Worm (Caenorhabditis elegans) whole organism, late embryonic: Measurements from ENCODE around the gene nhr-235.

Experiments
- C08G9.2 ChIP-seq: sonication (generic microtip); optimal IDR thresholded peaks from 2 replicates; lab custom pipeline; 2016; ENCODE audit warnings: mild to moderate bottlenecking, missing genetic modification characterization, moderate library complexity, missing compliant biosample characterization
- F13H6.1 ChIP-seq: sonication (generic microtip); optimal IDR thresholded peaks from 2 replicates; lab custom pipeline; 2016; ENCODE audit warnings: missing genetic modification characterization, missing compliant biosample characterization
- Y22D7AL.16 ChIP-seq: sonication (generic microtip); optimal IDR thresholded peaks from 2 replicates; lab custom pipeline; 2016; ENCODE audit warnings: missing genetic modification characterization, missing compliant biosample characterization
- ama-1 ChIP-seq: fragments of 150-350 bp; optimal IDR thresholded peaks from 2 replicates; lab custom pipeline; 2014
- ceh-14 ChIP-seq: sonication (generic microtip); optimal IDR thresholded peaks from 2 replicates; lab custom pipeline; 2016; ENCODE audit warnings: missing genotype, missing genetic modification characterization, missing compliant biosample characterization
- ceh-19 ChIP-seq: fragments of 200-800 bp; sonication (Bioruptor generic); optimal IDR thresholded peaks from 2 replicates; lab custom pipeline; 2018; ENCODE audit warnings: mild to moderate bottlenecking, missing genetic modification characterization, missing compliant biosample characterization
- ceh-22 ChIP-seq: sonication (generic microtip); optimal IDR thresholded peaks from 2 replicates; lab custom pipeline; 2017; ENCODE audit warnings: missing biosample characterization, missing genetic modification characterization
- ceh-24 ChIP-seq: sonication (generic microtip); optimal IDR thresholded peaks from 2 replicates; lab custom pipeline; 2016; ENCODE audit warnings: mild to moderate bottlenecking, missing genetic modification characterization, missing compliant biosample characterization
- ceh-31 ChIP-seq: sonication (generic microtip); optimal IDR thresholded peaks from 2 replicates; lab custom pipeline; 2016; ENCODE audit warnings: missing genetic modification characterization, missing compliant biosample characterization
- ceh-6 ChIP-seq: fragments of 200-800 bp; sonication (Bioruptor generic); optimal IDR thresholded peaks from 2 replicates; lab custom pipeline; 2018; ENCODE audit warnings: mild to moderate bottlenecking, missing genetic modification characterization, missing compliant biosample characterization
- ceh-9 ChIP-seq: sonication (generic microtip); optimal IDR thresholded peaks from 2 replicates; lab custom pipeline; 2016; ENCODE audit warnings: mild to moderate bottlenecking, missing genetic modification characterization, inconsistent platforms, missing compliant biosample characterization
- che-1 ChIP-seq: sonication (generic microtip); optimal IDR thresholded peaks from 2 replicates; lab custom pipeline; 2016; ENCODE audit warnings: mild to moderate bottlenecking, missing genetic modification characterization, missing compliant biosample characterization
- elt-4 ChIP-seq: sonication (generic microtip); optimal IDR thresholded peaks from 2 replicates; lab custom pipeline; 2016; ENCODE audit warnings: missing genetic modification characterization, missing compliant biosample characterization
- ets-4 ChIP-seq: sonication (generic microtip); optimal IDR thresholded peaks from 2 replicates; lab custom pipeline; 2016; ENCODE audit warnings: missing genetic modification characterization, missing compliant biosample characterization
- eyg-1 ChIP-seq: sonication (generic microtip); optimal IDR thresholded peaks from 2 replicates; lab custom pipeline; 2016; ENCODE audit warnings: missing genotype, missing genetic modification characterization, missing compliant biosample characterization
- fax-1 ChIP-seq: sonication (generic microtip); optimal IDR thresholded peaks from 2 replicates; lab custom pipeline; 2016; ENCODE audit warnings: missing genotype, missing genetic modification characterization, missing compliant biosample characterization
- fkh-10 ChIP-seq: fragments of 150-350 bp; optimal IDR thresholded peaks from 2 replicates; lab custom pipeline; 2014; ENCODE audit warnings: missing biosample characterization, missing genetic modification reagents, missing genetic modification characterization
- fkh-6 ChIP-seq: sonication (generic microtip); optimal IDR thresholded peaks from 2 replicates; lab custom pipeline; 2016; ENCODE audit warnings: missing genetic modification characterization, missing compliant biosample characterization
- hlh-15 ChIP-seq: sonication (generic microtip); optimal IDR thresholded peaks from 2 replicates; lab custom pipeline; 2016; ENCODE audit warnings: missing genetic modification characterization, missing compliant biosample characterization
- hlh-30 ChIP-seq: sonication (generic microtip); optimal IDR thresholded peaks from 2 replicates; lab custom pipeline; 2017; ENCODE audit warnings: antibody characterized with exemption, missing genetic modification characterization, missing compliant biosample characterization; ENCODE audit not compliant: insufficient read depth
- hlh-6 ChIP-seq: sonication (generic microtip); optimal IDR thresholded peaks from 2 replicates; lab custom pipeline; 2016; ENCODE audit warnings: missing genotype, missing genetic modification characterization, missing compliant biosample characterization
- lim-6 ChIP-seq: sonication (generic microtip); optimal IDR thresholded peaks from 2 replicates; lab custom pipeline; 2016; ENCODE audit warnings: missing genetic modification characterization, missing compliant biosample characterization
- mec-3 ChIP-seq: sonication (generic microtip); optimal IDR thresholded peaks from 2 replicates; lab custom pipeline; 2016; ENCODE audit warnings: borderline replicate concordance, missing genetic modification characterization, missing compliant biosample characterization
- npax-4 ChIP-seq: sonication (generic microtip); optimal IDR thresholded peaks from 2 replicates; lab custom pipeline; 2016; ENCODE audit warnings: missing genetic modification characterization, missing compliant biosample characterization
- pag-3 ChIP-seq: sonication (generic microtip); optimal IDR thresholded peaks from 2 replicates; lab custom pipeline; 2016; ENCODE audit warnings: missing compliant biosample characterization, missing genetic modification characterization, borderline replicate concordance
- pat-9 ChIP-seq: fragments of 200-800 bp; sonication (Bioruptor generic); optimal IDR thresholded peaks from 2 replicates; lab custom pipeline; 2018; ENCODE audit warnings: mild to moderate bottlenecking, missing genetic modification characterization, moderate library complexity, missing compliant biosample characterization
- pha-2 ChIP-seq: sonication (generic microtip); optimal IDR thresholded peaks from 2 replicates; lab custom pipeline; 2017; ENCODE audit warnings: mild to moderate bottlenecking, missing genetic modification characterization, missing compliant biosample characterization
- pha-4 ChIP-seq: fragments of 150-350 bp; optimal IDR thresholded peaks from 2 replicates; lab custom pipeline; 2018; ENCODE audit warnings: missing biosample characterization, missing genetic modification reagents, missing genetic modification characterization
- pros-1 ChIP-seq: fragments of 150-350 bp; optimal IDR thresholded peaks from 2 replicates; lab custom pipeline; 2014; ENCODE audit warnings: missing biosample characterization, missing genetic modification reagents, missing genetic modification characterization
- rnt-1 ChIP-seq: sonication (generic microtip); optimal IDR thresholded peaks from 2 replicates; lab custom pipeline; 2016; ENCODE audit warnings: missing genetic modification characterization, missing compliant biosample characterization
- sox-4 ChIP-seq: sonication (generic microtip); optimal IDR thresholded peaks from 2 replicates; lab custom pipeline; 2017; ENCODE audit warnings: mild to moderate bottlenecking, missing genetic modification characterization, inconsistent platforms, missing compliant biosample characterization
- syd-9 ChIP-seq: sonication (generic microtip); optimal IDR thresholded peaks from 2 replicates; lab custom pipeline; 2016; ENCODE audit warnings: mild to moderate bottlenecking, missing genetic modification characterization, moderate library complexity, missing compliant biosample characterization
- tbx-2 ChIP-seq: sonication (generic microtip); optimal IDR thresholded peaks from 2 replicates; lab custom pipeline; 2016; ENCODE audit warnings: missing genetic modification characterization, missing compliant biosample characterization
- tbx-7 ChIP-seq: sonication (generic microtip); optimal IDR thresholded peaks from 2 replicates; lab custom pipeline; 2016; ENCODE audit warnings: missing genotype, missing genetic modification characterization, missing compliant biosample characterization
- unc-42 ChIP-seq: sonication (generic microtip); optimal IDR thresholded peaks from 2 replicates; lab custom pipeline; 2016; ENCODE audit warnings: missing genotype, missing genetic modification characterization, missing compliant biosample characterization
- unc-55 ChIP-seq: sonication (generic microtip); optimal IDR thresholded peaks from 2 replicates; lab custom pipeline; 2017; ENCODE audit warnings: missing biosample characterization, missing genetic modification reagents, missing genetic modification characterization
- unc-86 ChIP-seq: sonication (generic microtip); optimal IDR thresholded peaks from 2 replicates; lab custom pipeline; 2016; ENCODE audit warnings: missing genetic modification characterization, missing compliant biosample characterization
- ztf-16 ChIP-seq: sonication (generic microtip); optimal IDR thresholded peaks from 2 replicates; lab custom pipeline; 2017; ENCODE audit warnings: missing genetic modification characterization, missing compliant biosample characterization

nhr-235 gene

ce11 chrII:12625673-12626072, 14.8 kb upstream of the nhr-235 start:
- TF ChIP-seq ets-4, result no peak
- TF ChIP-seq pros-1, result no peak
- TF ChIP-seq ceh-22, result no peak
- no peak for TF ChIP-seq ceh-19
- TF ChIP-seq ama-1 (lab: Kevin White, UChicago), result no peak
- TF ChIP-seq C08G9.2 (tag; lab: Kevin White, UChicago), result no peak
- TF ChIP-seq hlh-15 (tag; lab: Kevin White, UChicago), result no peak
- TF ChIP-seq syd-9, result no peak
- TF ChIP-seq pag-3, result no peak
- TF ChIP-seq fkh-10 (GFP tag; lab: Kevin White, UChicago), result no peak
- TF ChIP-seq pat-9 (tag; lab: Kevin White, UChicago), result no peak
- TF ChIP-seq lim-6 (tag; lab: Kevin White, UChicago), result no peak
- TF ChIP-seq ceh-9 (tag; lab: Kevin White, UChicago), result no peak
- TF ChIP-seq hlh-30 (tag; lab: Kevin White, UChicago), result no peak
- TF ChIP-seq unc-86 (tag; lab: Kevin White, UChicago), result no peak
- no peak for TF ChIP-seq pha-2 (tag; lab: Kevin White, UChicago)
- no peak for TF ChIP-seq ceh-31 (tag; lab: Kevin White, UChicago)
- TF ChIP-seq tbx-2 (tag; lab: Kevin White, UChicago), result no peak
- TF ChIP-seq ceh-24 (tag; lab: Kevin White, UChicago), result no peak
- no peak for TF ChIP-seq tbx-7

ce11 chrII:12626120-12626624, 14.3 kb upstream of the nhr-235 start:
- TF ChIP-seq F13H6.1 (tag; lab: Kevin White, UChicago) (no peak), ceh-6 (GFP tag; lab: Kevin White, UChicago) (no peak), che-1 (tag; lab: Kevin White, UChicago) (no peak), ceh-24 (tag; lab: Kevin White, UChicago) (no peak), ceh-14 (tag; lab: Kevin White, UChicago) (no peak), pha-4 (no peak)

- TF ChIP-seq ztf-16 (tag; lab: Kevin White, UChicago), result no peak
- TF ChIP-seq rnt-1 (tag; lab: Kevin White, UChicago), result no peak
- TF ChIP-seq fkh-6 (tag; lab: Kevin White, UChicago), result no peak
- no peak for TF ChIP-seq ceh-19
- TF ChIP-seq pha-2 (tag; lab: Kevin White, UChicago), result no peak
- no peak for TF ChIP-seq unc-42 (tag; lab: Kevin White, UChicago)
- TF ChIP-seq mec-3 (tag; lab: Kevin White, UChicago), result no peak
- TF ChIP-seq hlh-6 (tag; lab: Kevin White, UChicago), result no peak
Observed at ce11 chrII:12626887-12627286, 13.6 kb upstream of the nhr-235 start, which contains the start of gene nspe-7. TSS of gene nspe-7 (plus strand) at chrII:12627187.

ce11 chrII:12628566-12628965, 11.9 kb upstream of the nhr-235 start, which contains the start of gene nspe-5:
TSS of gene nspe-5 (plus strand) at chrII:12628866.
- no peak for TF ChIP-seq sox-4 (tag; lab: Kevin White, UChicago)
- TF ChIP-seq fax-1 (tag; lab: Kevin White, UChicago), result no peak
- no peak for TF ChIP-seq ceh-19
- TF ChIP-seq Y22D7AL.16 (tag; lab: Kevin White, UChicago), result no peak
- TF ChIP-seq eyg-1, result no peak
- no peak for TF ChIP-seq pros-1
- TF ChIP-seq elt-4, result no peak
- no peak for TF ChIP-seq npax-4 (tag; lab: Kevin White, UChicago)
- TF ChIP-seq fkh-10 (GFP tag; lab: Kevin White, UChicago), result no peak
- TF ChIP-seq syd-9, result no peak
- TF ChIP-seq unc-55 (GFP tag; lab: Kevin White, UChicago), result no peak
